Worm (Caenorhabditis elegans) whole organism, mixed stage, embryonic: ENCODE data around the gene F25B5.3.

Source experiments
- M03D4.4 ChIP-seq: sonication (generic microtip); optimal IDR thresholded peaks from 2 replicates; lab custom pipeline; 2017; ENCODE audit warnings: mild to moderate bottlenecking, missing genetic modification characterization, missing compliant biosample characterization
- ceh-39 ChIP-seq: fragments of 150-350 bp; optimal IDR thresholded peaks from 2 replicates; lab custom pipeline; 2014; ENCODE audit warnings: missing biosample characterization, missing genetic modification characterization
- ceh-43 ChIP-seq: fragments of 200-800 bp; sonication (Bioruptor generic); optimal IDR thresholded peaks from 2 replicates; lab custom pipeline; 2018; ENCODE audit warnings: mild to moderate bottlenecking, missing genetic modification characterization, moderate library complexity, missing compliant biosample characterization
- ceh-83 ChIP-seq: fragments of 200-800 bp; sonication (Bioruptor generic); optimal IDR thresholded peaks from 2 replicates; lab custom pipeline; 2018; ENCODE audit warnings: mild to moderate bottlenecking, missing genetic modification characterization, missing compliant biosample characterization
- ces-1 ChIP-seq: fragments of 150-350 bp; optimal IDR thresholded peaks from 2 replicates; lab custom pipeline; 2014; ENCODE audit warnings: missing biosample characterization, missing genetic modification reagents, missing genetic modification characterization
- cnd-1 ChIP-seq: fragments of 200-800 bp; sonication (Bioruptor generic); optimal IDR thresholded peaks from 2 replicates; lab custom pipeline; 2018; ENCODE audit warnings: mild to moderate bottlenecking, missing genetic modification characterization, missing compliant biosample characterization
- drap-1 ChIP-seq: fragments of 200-800 bp; sonication (Bioruptor generic); optimal IDR thresholded peaks from 3 replicates; lab custom pipeline; 2018; ENCODE audit warnings: mild to moderate bottlenecking, missing genetic modification characterization, missing compliant biosample characterization
- elt-3 ChIP-seq: fragments of 150-350 bp; optimal IDR thresholded peaks from 2 replicates; lab custom pipeline; 2014; ENCODE audit warnings: missing biosample characterization, missing genetic modification characterization
- flh-1 ChIP-seq: fragments of 200-800 bp; sonication (Bioruptor generic); optimal IDR thresholded peaks from 2 replicates; lab custom pipeline; 2018; ENCODE audit warnings: mild to moderate bottlenecking, missing genetic modification characterization, moderate library complexity, missing compliant biosample characterization
- ham-2 ChIP-seq: fragments of 200-800 bp; sonication (Bioruptor generic); optimal IDR thresholded peaks from 2 replicates; lab custom pipeline; 2018; ENCODE audit warnings: mild to moderate bottlenecking, missing genetic modification characterization, missing compliant biosample characterization
- hlh-1 ChIP-seq: fragments of 150-350 bp; optimal IDR thresholded peaks from 2 replicates; lab custom pipeline; 2014; ENCODE audit warnings: missing biosample characterization, missing genetic modification reagents, missing genetic modification characterization
- lin-13 ChIP-seq: fragments of 150-350 bp; optimal IDR thresholded peaks from 2 replicates; lab custom pipeline; 2014; ENCODE audit warnings: missing biosample characterization, missing genetic modification characterization
- lin-32 ChIP-seq: fragments of 200-800 bp; sonication (Bioruptor generic); optimal IDR thresholded peaks from 2 replicates; lab custom pipeline; 2018; ENCODE audit warnings: mild to moderate bottlenecking, missing genetic modification characterization, missing compliant biosample characterization
- lsy-2 ChIP-seq: fragments of 150-350 bp; optimal IDR thresholded peaks from 2 replicates; lab custom pipeline; 2014; ENCODE audit warnings: missing biosample characterization, missing genetic modification characterization
- mab-5 ChIP-seq: fragments of 150-350 bp; optimal IDR thresholded peaks from 2 replicates; lab custom pipeline; 2014; ENCODE audit warnings: missing biosample characterization, missing genetic modification characterization
- mep-1 ChIP-seq: fragments of 150-350 bp; optimal IDR thresholded peaks from 2 replicates; lab custom pipeline; 2017; ENCODE audit warnings: missing biosample characterization, missing genetic modification reagents, missing genetic modification characterization, inconsistent platforms
- mls-2 ChIP-seq: sonication (generic microtip); optimal IDR thresholded peaks from 2 replicates; lab custom pipeline; 2016; ENCODE audit warnings: mild to moderate bottlenecking, missing genetic modification characterization, moderate library complexity, missing compliant biosample characterization
- nhr-12 ChIP-seq: fragments of 150-350 bp; optimal IDR thresholded peaks from 2 replicates; lab custom pipeline; 2014; ENCODE audit warnings: missing biosample characterization, missing genetic modification characterization
- nhr-2 ChIP-seq: fragments of 150-350 bp; optimal IDR thresholded peaks from 2 replicates; lab custom pipeline; 2014; ENCODE audit warnings: missing biosample characterization, missing genetic modification characterization
- nhr-237 ChIP-seq: fragments of 150-350 bp; optimal IDR thresholded peaks from 2 replicates; lab custom pipeline; 2014; ENCODE audit warnings: missing biosample characterization, missing genetic modification characterization
- nhr-28 ChIP-seq: fragments of 150-350 bp; optimal IDR thresholded peaks from 2 replicates; lab custom pipeline; 2014; ENCODE audit warnings: missing biosample characterization, missing genetic modification characterization
- nhr-76 ChIP-seq: sonication (generic microtip); optimal IDR thresholded peaks from 2 replicates; lab custom pipeline; 2017; ENCODE audit warnings: missing biosample characterization, missing genetic modification characterization
- pha-4 ChIP-seq: fragments of 150-350 bp; optimal IDR thresholded peaks from 2 replicates; lab custom pipeline; 2018; ENCODE audit warnings: missing biosample characterization, missing genetic modification reagents, missing genetic modification characterization
- sem-2 ChIP-seq: fragments of 200-800 bp; sonication (Bioruptor generic); optimal IDR thresholded peaks from 2 replicates; lab custom pipeline; 2018; ENCODE audit warnings: mild to moderate bottlenecking, missing genetic modification characterization, missing compliant biosample characterization
- snpc-4 ChIP-seq: fragments of 150-350 bp; optimal IDR thresholded peaks from 2 replicates; lab custom pipeline; 2014; ENCODE audit warnings: missing biosample characterization, missing genetic modification characterization
- sptf-1 ChIP-seq: sonication (generic microtip); optimal IDR thresholded peaks from 2 replicates; lab custom pipeline; 2017; ENCODE audit warnings: mild to moderate bottlenecking, missing genetic modification characterization, moderate library complexity, missing compliant biosample characterization
- tbx-8 ChIP-seq: fragments of 200-800 bp; sonication (Bioruptor generic); optimal IDR thresholded peaks from 2 replicates; lab custom pipeline; 2018; ENCODE audit warnings: mild to moderate bottlenecking, missing genetic modification characterization, moderate library complexity, missing compliant biosample characterization
- unc-120 ChIP-seq: sonication (generic microtip); optimal IDR thresholded peaks from 2 replicates; lab custom pipeline; 2017; ENCODE audit warnings: missing genetic modification characterization, missing compliant biosample characterization; ENCODE audit not compliant: poor library complexity, severe bottlenecking
- unc-39 ChIP-seq: fragments of 150-350 bp; optimal IDR thresholded peaks from 2 replicates; lab custom pipeline; 2014; ENCODE audit warnings: missing biosample characterization, missing genetic modification characterization
- unc-62 ChIP-seq: fragments of 150-350 bp; optimal IDR thresholded peaks from 2 replicates; lab custom pipeline; 2014; ENCODE audit warnings: missing biosample characterization, missing genetic modification reagents, missing genetic modification characterization
- zip-8 ChIP-seq: fragments of 150-350 bp; optimal IDR thresholded peaks from 2 replicates; lab custom pipeline; 2014; ENCODE audit warnings: missing biosample characterization, missing genetic modification characterization

Gene F25B5.3

ce11 chrIII:5914717-5915116 lies 34.0 kb upstream of the F25B5.3 start:
- no peak for TF ChIP-seq zip-8 (tag; lab: Kevin White, UChicago)
- TF ChIP-seq drap-1: no peak
- TF ChIP-seq nhr-2 (tag; lab: Kevin White, UChicago): no peak
- TF ChIP-seq mab-5 (tag; lab: Kevin White, UChicago): no peak
- TF ChIP-seq ham-2 (GFP tag; lab: Kevin White, UChicago): no peak
- no peak for TF ChIP-seq M03D4.4 (tag; lab: Kevin White, UChicago)
- TF ChIP-seq flh-1: no peak
- TF ChIP-seq nhr-76 (tag; lab: Kevin White, UChicago): no peak
- TF ChIP-seq snpc-4 (tag; lab: Kevin White, UChicago): no peak
- no peak for TF ChIP-seq mep-1 (tag; lab: Kevin White, UChicago)
- TF ChIP-seq ceh-39 (tag; lab: Kevin White, UChicago): no peak
- no peak for TF ChIP-seq lsy-2 (tag; lab: Kevin White, UChicago)
- no peak for TF ChIP-seq ces-1 (GFP tag; lab: Kevin White, UChicago)
- TF ChIP-seq unc-39: no peak
- TF ChIP-seq sptf-1: no peak
- no peak for TF ChIP-seq unc-120
- no peak for TF ChIP-seq lin-32 (GFP tag; lab: Kevin White, UChicago)
- TF ChIP-seq tbx-8 (GFP tag; lab: Kevin White, UChicago): no peak

- no peak for TF ChIP-seq unc-120
- no peak for TF ChIP-seq mep-1 (tag; lab: Kevin White, UChicago)
- no peak for TF ChIP-seq ceh-83 (GFP tag; lab: Kevin White, UChicago)
- TF ChIP-seq M03D4.4 (tag; lab: Kevin White, UChicago): no peak
- TF ChIP-seq pha-4 (tag; lab: Kevin White, UChicago): no peak
- TF ChIP-seq drap-1: no peak
- no peak for TF ChIP-seq nhr-28
These were observed 32.8 kb upstream of the F25B5.3 start for ce11 chrIII:5915926-5916325.

- no peak for TF ChIP-seq ham-2 (GFP tag; lab: Kevin White, UChicago)
- TF ChIP-seq ceh-43 (GFP tag; lab: Kevin White, UChicago): no peak
- no peak for TF ChIP-seq cnd-1
- no peak for TF ChIP-seq mls-2 (tag; lab: Kevin White, UChicago)
- no peak for TF ChIP-seq lsy-2 (tag; lab: Kevin White, UChicago)
- no peak for TF ChIP-seq ces-1 (GFP tag; lab: Kevin White, UChicago)
These were observed 31.2 kb upstream of the F25B5.3 start for ce11 chrIII:5917365-5917958.

- TF ChIP-seq ces-1 (GFP tag; lab: Kevin White, UChicago) (no peak), lin-32 (GFP tag; lab: Kevin White, UChicago) (no peak), unc-39 (no peak), hlh-1 (tag; lab: Kevin White, UChicago) (no peak), sptf-1 (no peak), lsy-2 (tag; lab: Kevin White, UChicago) (no peak), cnd-1 (no peak), sem-2 (no peak), nhr-2 (tag; lab: Kevin White, UChicago) (no peak), ceh-43 (GFP tag; lab: Kevin White, UChicago) (no peak), M03D4.4 (tag; lab: Kevin White, UChicago) (no peak), flh-1 (no peak), ceh-39 (tag; lab: Kevin White, UChicago) (no peak), mls-2 (tag; lab: Kevin White, UChicago) (no peak), lin-13 (no peak), zip-8 (tag; lab: Kevin White, UChicago) (no peak), ceh-83 (GFP tag; lab: Kevin White, UChicago) (no peak), elt-3 (tag; lab: Kevin White, UChicago) (no peak), nhr-28 (no peak)
These were observed 28.8 kb upstream of the F25B5.3 start, which contains the start of the genes tdo-2 and C28H8.2 for ce11 chrIII:5919799-5920387. Gene tdo-2 (minus strand): TSS chrIII:5919955. Gene C28H8.2 (plus strand): TSS chrIII:5920322.

ce11 chrIII:5921067-5921678 lies 27.5 kb upstream of the F25B5.3 start:
- TF ChIP-seq ces-1 (GFP tag; lab: Kevin White, UChicago) (no peak), lin-13 (no peak), zip-8 (tag; lab: Kevin White, UChicago) (no peak), hlh-1 (tag; lab: Kevin White, UChicago) (no peak), mep-1 (tag; lab: Kevin White, UChicago) (no peak), ceh-83 (GFP tag; lab: Kevin White, UChicago) (no peak), nhr-12 (no peak), nhr-76 (tag; lab: Kevin White, UChicago) (no peak), tbx-8 (GFP tag; lab: Kevin White, UChicago) (no peak), ceh-43 (GFP tag; lab: Kevin White, UChicago) (no peak), sptf-1 (no peak), nhr-237 (tag; lab: Kevin White, UChicago) (no peak), unc-62 (GFP tag; lab: Kevin White, UChicago) (no peak), unc-39 (no peak), mls-2 (tag; lab: Kevin White, UChicago) (no peak)
